Worm (Caenorhabditis elegans): ENCODE results near the gene B0035.22.

Gene B0035.22

DNA sequence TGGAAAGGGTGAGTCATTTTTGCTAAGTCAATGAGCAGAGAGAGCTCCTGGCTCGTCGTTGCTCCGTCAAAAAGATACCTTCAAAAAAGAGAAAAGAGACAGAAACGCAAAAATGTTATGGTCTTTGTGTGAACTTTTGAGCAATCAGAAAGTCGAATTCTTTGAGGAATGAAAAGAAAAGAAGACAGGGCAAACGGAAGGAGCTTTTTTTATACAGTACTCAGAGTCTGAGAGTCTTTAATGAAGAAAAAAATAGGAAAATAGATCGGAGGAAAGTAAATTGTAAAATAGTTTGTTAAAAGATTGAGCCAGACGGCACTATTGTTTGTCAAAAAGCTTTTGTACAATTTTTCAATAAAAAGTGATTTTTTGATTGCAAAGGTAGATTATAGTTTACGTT, 45.5 kb upstream of the B0035.22 start:
- TF ChIP-seq nhr-80 (tag; optimal IDR thresholded peaks at IDR 0.05) (no peak), nhr-90 (tag; optimal IDR thresholded peaks at IDR 0.05) (no peak), tlf-1 (GFP tag; optimal IDR thresholded peaks at IDR 0.05) (no peak), ceh-40 (GFP tag; IDR thresholded peaks at IDR 0.05) (no peak), F37B4.10 (GFP tag; IDR thresholded peaks at IDR 0.05) (no peak), him-1 (tag; optimal IDR thresholded peaks at IDR 0.05) (no peak), madf-3 (GFP tag; IDR thresholded peaks at IDR 0.05) (no peak), athp-1 (tag; optimal IDR thresholded peaks at IDR 0.05) (no peak), ccch-3 (GFP tag; optimal IDR thresholded peaks at IDR 0.05) (no peak), hlh-12 (tag; optimal IDR thresholded peaks at IDR 0.05) (no peak), bed-2 (GFP tag; IDR thresholded peaks at IDR 0.05) (no peak)

DNA sequence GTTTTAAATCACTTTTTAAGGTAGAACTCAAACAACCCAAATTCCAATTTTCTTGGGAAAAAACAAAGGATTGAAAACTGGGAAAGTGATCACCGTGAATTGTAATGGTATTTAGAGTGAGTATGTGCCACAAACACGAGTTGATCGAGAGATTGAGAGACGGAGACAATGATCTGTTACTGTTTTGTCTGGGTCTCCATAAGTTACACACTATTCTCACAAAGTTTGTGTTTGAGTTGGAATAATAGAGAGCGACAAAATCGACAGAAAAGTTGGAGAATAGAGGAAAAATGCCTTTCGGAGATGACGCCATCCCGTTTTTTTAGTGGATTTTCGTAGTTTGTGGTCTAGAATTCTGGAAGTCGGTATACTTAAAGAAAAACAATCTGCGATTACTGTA, 43.7 kb upstream of the B0035.22 start, which contains the start of gene nhr-7:
Gene nhr-7 (minus strand): TSS at position 101 of the 400 bp plus-strand sequence.
- no peak for TF ChIP-seq aptf-2 (GFP tag; conservative IDR thresholded peaks at IDR 0.05)
- TF ChIP-seq nfyb-1 (GFP tag; IDR thresholded peaks at IDR 0.05): no peak
- no peak for TF ChIP-seq ztf-25 (GFP tag; IDR thresholded peaks at IDR 0.05)
- TF ChIP-seq attf-6 (GFP tag; IDR thresholded peaks at IDR 0.05): no peak
- no peak for TF ChIP-seq pbrm-1 (GFP tag; IDR thresholded peaks at IDR 0.05)
- TF ChIP-seq dpl-1 (GFP tag; optimal IDR thresholded peaks at IDR 0.05): no peak
- no peak for TF ChIP-seq chd-7 (tag; optimal IDR thresholded peaks at IDR 0.05)
- TF ChIP-seq xnd-1 (tag; optimal IDR thresholded peaks at IDR 0.05): no peak
- TF ChIP-seq F33H1.4 (GFP tag; IDR thresholded peaks at IDR 0.05): no peak
- no peak for TF ChIP-seq ceh-27 (GFP tag; optimal IDR thresholded peaks at IDR 0.05)
- TF ChIP-seq rpc-1 (optimal IDR thresholded peaks at IDR 0.05): no peak
- TF ChIP-seq rpc-1 (tag; optimal IDR thresholded peaks at IDR 0.05): no peak
- no peak for TF ChIP-seq F39B2.1 (GFP tag; IDR thresholded peaks at IDR 0.05)
- no peak for TF ChIP-seq sea-2 (GFP tag; IDR thresholded peaks at IDR 0.05)
- TF ChIP-seq ama-1 (optimal IDR thresholded peaks at IDR 0.05): no peak
- no peak for TF ChIP-seq ama-1 (GFP tag; optimal IDR thresholded peaks at IDR 0.05)
- no peak for TF ChIP-seq rcor-1 (GFP tag; IDR thresholded peaks at IDR 0.05)
- TF ChIP-seq ets-4 (GFP tag; optimal IDR thresholded peaks at IDR 0.05): no peak
- no peak for TF ChIP-seq ztf-6 (GFP tag; IDR thresholded peaks at IDR 0.05)
- TF ChIP-seq zfh-2 (GFP tag; conservative IDR thresholded peaks at IDR 0.05): no peak
- no peak for TF ChIP-seq bed-2 (GFP tag; IDR thresholded peaks at IDR 0.05)

ce11 chrIV:11273151-11273550, 41.8 kb upstream of the B0035.22 start, which contains the start of gene gtl-2:
gtl-2 (plus strand) TSS chrIV:11273451.
- no peak for TF ChIP-seq hsf-1 (GFP tag; IDR thresholded peaks at IDR 0.05)
- no peak for TF ChIP-seq mel-28 (tag; optimal IDR thresholded peaks at IDR 0.05; ENCODE audit: borderline replicate concordance)
- no peak for TF ChIP-seq mxl-1 (tag; optimal IDR thresholded peaks at IDR 0.05)
- no peak for TF ChIP-seq gei-17 (GFP tag; optimal IDR thresholded peaks at IDR 0.05)
- no peak for TF ChIP-seq tlf-1 (GFP tag; optimal IDR thresholded peaks at IDR 0.05)
- no peak for TF ChIP-seq let-607 (tag; optimal IDR thresholded peaks at IDR 0.05)
- TF ChIP-seq bed-1 (GFP tag; IDR thresholded peaks at IDR 0.05): no peak
- no peak for TF ChIP-seq repo-1 (tag; optimal IDR thresholded peaks at IDR 0.05)
- TF ChIP-seq him-1 (tag; optimal IDR thresholded peaks at IDR 0.05): no peak
- TF ChIP-seq hlh-26 (GFP tag; conservative IDR thresholded peaks at IDR 0.05): no peak
- no peak for TF ChIP-seq ets-4 (GFP tag; optimal IDR thresholded peaks at IDR 0.05)
- TF ChIP-seq mcd-1 (GFP tag; IDR thresholded peaks at IDR 0.05): no peak
- no peak for TF ChIP-seq attf-5 (GFP tag; optimal IDR thresholded peaks at IDR 0.05)
- no peak for TF ChIP-seq hlh-12 (tag; optimal IDR thresholded peaks at IDR 0.05)
- no peak for TF ChIP-seq xnd-1 (tag; optimal IDR thresholded peaks at IDR 0.05)
- TF ChIP-seq bed-2 (GFP tag; IDR thresholded peaks at IDR 0.05): no peak
- no peak for TF ChIP-seq lin-26 (GFP tag; IDR thresholded peaks at IDR 0.05)
